Worm (Caenorhabditis elegans) whole organism, early embryonic: ENCODE measurements around the gene rps-28.

Experiments used
- F13C5.2 ChIP-seq: sonication (generic microtip); optimal IDR thresholded peaks from 2 replicates; lab custom pipeline; 2017; ENCODE audit warnings: mild to moderate bottlenecking, missing genetic modification characterization, inconsistent platforms, missing compliant biosample characterization
- aly-1 ChIP-seq: sonication (generic microtip); optimal IDR thresholded peaks from 2 replicates; lab custom pipeline; 2016; ENCODE audit warnings: missing genetic modification characterization, missing compliant biosample characterization
- ceh-36 ChIP-seq: sonication (generic microtip); optimal IDR thresholded peaks from 2 replicates; lab custom pipeline; 2016; ENCODE audit warnings: missing genetic modification characterization, inconsistent platforms, missing compliant biosample characterization
- ets-7 ChIP-seq: sonication (generic microtip); optimal IDR thresholded peaks from 2 replicates; lab custom pipeline; 2016; ENCODE audit warnings: missing genotype, missing genetic modification characterization, missing compliant biosample characterization
- hmbx-1 ChIP-seq: sonication (generic microtip); optimal IDR thresholded peaks from 2 replicates; lab custom pipeline; 2016; ENCODE audit warnings: mild to moderate bottlenecking, missing genetic modification characterization, missing compliant biosample characterization
- hmg-4 ChIP-seq: fragments of 200-800 bp; sonication (Bioruptor generic); optimal IDR thresholded peaks from 2 replicates; lab custom pipeline; 2018; ENCODE audit warnings: mild to moderate bottlenecking, missing genetic modification characterization, missing compliant biosample characterization
- hnd-1 ChIP-seq: sonication (generic microtip); optimal IDR thresholded peaks from 2 replicates; lab custom pipeline; 2016; ENCODE audit warnings: missing genetic modification characterization, missing compliant biosample characterization
- pes-1 ChIP-seq: fragments of 200-800 bp; sonication (Bioruptor generic); IDR thresholded peaks from 2 replicates; pipeline ENCODE4 v1.3.6; 2022; ENCODE audit warnings: missing genetic modification reagents, missing genetic modification characterization, missing compliant biosample characterization
- scrt-1 ChIP-seq: fragments of 200-800 bp; sonication (Bioruptor generic); IDR thresholded peaks from 2 replicates; pipeline ENCODE4 v1.3.6; 2022; ENCODE audit warnings: missing genetic modification characterization, missing compliant biosample characterization
- sea-1 ChIP-seq: fragments of 200-800 bp; sonication (Bioruptor generic); conservative IDR thresholded peaks from 2 replicates; pipeline ENCODE4 v1.3.6; 2022; ENCODE audit warnings: missing genetic modification characterization, missing compliant biosample characterization
- tbx-11 ChIP-seq: fragments of 200-800 bp; sonication (Bioruptor generic); IDR thresholded peaks from 2 replicates; pipeline ENCODE4 v1.3.6; 2022; ENCODE audit warnings: missing genetic modification characterization, missing compliant biosample characterization
- tra-4 ChIP-seq: sonication (generic microtip); optimal IDR thresholded peaks from 2 replicates; lab custom pipeline; 2017; ENCODE audit warnings: missing genetic modification characterization, missing compliant biosample characterization

The rps-28 gene

ce11 chrIV:1709002-1709401, 49.5 kb downstream of the rps-28 start:
- no peak for TF ChIP-seq ceh-36
- no peak for TF ChIP-seq sea-1 (GFP tag; lab: Robert Waterston, UW)
- no peak for TF ChIP-seq aly-1 (tag; lab: Kevin White, UChicago)
- TF ChIP-seq F13C5.2 (tag; lab: Kevin White, UChicago): no peak
- TF ChIP-seq tbx-11 (GFP tag; lab: Robert Waterston, UW): no peak
- no peak for TF ChIP-seq scrt-1 (GFP tag; lab: Robert Waterston, UW)
- TF ChIP-seq hmg-4: no peak
- no peak for TF ChIP-seq hmbx-1
- no peak for TF ChIP-seq ets-7 (tag; lab: Kevin White, UChicago)
- TF ChIP-seq tra-4 (tag; lab: Kevin White, UChicago): no peak
- no peak for TF ChIP-seq hnd-1 (tag; lab: Kevin White, UChicago)
- no peak for TF ChIP-seq pes-1
